Fruit fly (Drosophila melanogaster) whole organism, embryonic: ENCODE results near the gene CG43321.

Source experiments
- Aef1 ChIP-seq: fragments of 200-800 bp; sonication (Bioruptor generic); IDR thresholded peaks from 3 replicates; pipeline ENCODE4 v1.3.6; 2022; ENCODE audit warnings: missing biosample characterization, missing genetic modification characterization
- Atf3 ChIP-seq: fragments of 200-800 bp; sonication (Bioruptor generic); optimal IDR thresholded peaks from 3 replicates; lab custom pipeline; 2016; ENCODE audit warnings: missing biosample characterization, missing genetic modification characterization
- B-H2 ChIP-seq: fragments of 200-800 bp; sonication (Bioruptor generic); optimal IDR thresholded peaks from 2 replicates; lab custom pipeline; 2018; ENCODE audit warnings: missing biosample characterization, mild to moderate bottlenecking, missing genetic modification characterization
- CG10147 ChIP-seq: fragments of 200-800 bp; sonication (Bioruptor generic); optimal IDR thresholded peaks from 2 replicates; lab custom pipeline; 2019; ENCODE audit warnings: missing biosample characterization, mild to moderate bottlenecking, missing genetic modification characterization, moderate library complexity
- CG11085 ChIP-seq: fragments of 200-800 bp; sonication (Bioruptor generic); IDR thresholded peaks from 2 replicates; pipeline ENCODE4 v1.3.6; 2022; ENCODE audit warnings: missing biosample characterization, missing genetic modification characterization
- CG11695 ChIP-seq: fragments of 200-800 bp; sonication (Bioruptor generic); IDR thresholded peaks from 3 replicates; pipeline ENCODE4 v1.3.6; 2022; ENCODE audit warnings: missing biosample characterization, missing genetic modification characterization
- CG12236 ChIP-seq: fragments of 200-800 bp; sonication (Bioruptor generic); optimal IDR thresholded peaks from 2 replicates; lab custom pipeline; 2016; ENCODE audit warnings: missing biosample characterization, missing genetic modification characterization
- CG1233 ChIP-seq: fragments of 200-800 bp; sonication (Bioruptor generic); optimal IDR thresholded peaks from 4 replicates; lab custom pipeline; 2018; ENCODE audit warnings: missing biosample characterization, mild to moderate bottlenecking, missing genetic modification characterization
- CG14014 ChIP-seq: fragments of 200-800 bp; sonication (Bioruptor generic); IDR thresholded peaks from 2 replicates; pipeline ENCODE4 v1.3.6; 2022; ENCODE audit warnings: missing biosample characterization, missing genetic modification characterization
- CG15514 ChIP-seq: fragments of 200-800 bp; sonication (Bioruptor generic); optimal IDR thresholded peaks from 3 replicates; lab custom pipeline; 2017; ENCODE audit warnings: missing biosample characterization, missing genetic modification characterization, mild to moderate bottlenecking, moderate library complexity, missing genetic modification reagents
- CG16779 ChIP-seq: fragments of 200-800 bp; sonication (Bioruptor generic); IDR thresholded peaks from 2 replicates; pipeline ENCODE4 v1.3.6; 2022; ENCODE audit warnings: missing biosample characterization, missing genetic modification characterization
- CG17359 ChIP-seq: fragments of 200-800 bp; sonication (Bioruptor generic); optimal IDR thresholded peaks from 3 replicates; lab custom pipeline; 2018; ENCODE audit warnings: missing biosample characterization, mild to moderate bottlenecking, missing genetic modification characterization, moderate library complexity
- CG2712 ChIP-seq: fragments of 200-800 bp; optimal IDR thresholded peaks from 3 replicates; lab custom pipeline; 2019; ENCODE audit warnings: missing biosample characterization, mild to moderate bottlenecking, missing genetic modification characterization, moderate library complexity
- CG31388 ChIP-seq: fragments of 200-800 bp; sonication (Bioruptor generic); optimal IDR thresholded peaks from 2 replicates; lab custom pipeline; 2016; ENCODE audit warnings: missing biosample characterization, missing genetic modification characterization
- CG3163 ChIP-seq: fragments of 200-800 bp; sonication (Bioruptor generic); optimal IDR thresholded peaks from 3 replicates; lab custom pipeline; 2016; ENCODE audit warnings: missing biosample characterization, missing genetic modification characterization
- CG33213 ChIP-seq: fragments of 200-800 bp; sonication (Bioruptor generic); optimal IDR thresholded peaks from 3 replicates; lab custom pipeline; 2016; ENCODE audit warnings: missing biosample characterization, missing genetic modification characterization
- CG3847 ChIP-seq: fragments of 200-800 bp; sonication (Bioruptor generic); IDR thresholded peaks from 2 replicates; pipeline ENCODE4 v1.3.6; 2022; ENCODE audit warnings: missing biosample characterization, missing genetic modification characterization
- CG4360 ChIP-seq: fragments of 200-800 bp; sonication (Bioruptor generic); IDR thresholded peaks from 2 replicates; pipeline ENCODE4 v1.3.6; 2022; ENCODE audit warnings: missing biosample characterization, missing genetic modification characterization
- CG4820 ChIP-seq: fragments of 200-800 bp; sonication (Bioruptor generic); optimal IDR thresholded peaks from 3 replicates; lab custom pipeline; 2016; ENCODE audit warnings: missing biosample characterization, missing genetic modification characterization
- CG7928 ChIP-seq: fragments of 200-800 bp; sonication (Bioruptor generic); optimal IDR thresholded peaks from 2 replicates; lab custom pipeline; 2017; ENCODE audit warnings: missing biosample characterization, mild to moderate bottlenecking, missing genetic modification characterization
- CG8359 ChIP-seq: fragments of 200-800 bp; sonication (Bioruptor generic); optimal IDR thresholded peaks from 2 replicates; lab custom pipeline; 2017; ENCODE audit warnings: missing biosample characterization, mild to moderate bottlenecking, missing genetic modification characterization, borderline replicate concordance
- CG8478 ChIP-seq: fragments of >200 bp; optimal IDR thresholded peaks from 2 replicates; lab custom pipeline; 2018
- Dek ChIP-seq: fragments of 200-800 bp; sonication (Bioruptor generic); optimal IDR thresholded peaks from 3 replicates; lab custom pipeline; 2019; ENCODE audit warnings: missing biosample characterization, mild to moderate bottlenecking, missing genetic modification characterization, moderate library complexity
- Dp ChIP-seq: fragments of 200-800 bp; sonication (Bioruptor generic); optimal IDR thresholded peaks from 2 replicates; lab custom pipeline; 2018; ENCODE audit warnings: missing biosample characterization, mild to moderate bottlenecking, missing genetic modification characterization, moderate library complexity
- E2f2 ChIP-seq: fragments of 200-800 bp; sonication (Bioruptor generic); IDR thresholded peaks from 2 replicates; pipeline ENCODE4 v1.3.6; 2022; ENCODE audit warnings: missing biosample characterization, missing genetic modification characterization
- Fer3 ChIP-seq: fragments of 200-800 bp; sonication (Bioruptor generic); optimal IDR thresholded peaks from 2 replicates; lab custom pipeline; 2018; ENCODE audit warnings: missing biosample characterization, mild to moderate bottlenecking, missing genetic modification characterization, moderate library complexity
- Six4 ChIP-seq: fragments of 200-800 bp; sonication (Bioruptor generic); optimal IDR thresholded peaks from 2 replicates; lab custom pipeline; 2016; ENCODE audit warnings: missing biosample characterization, missing genetic modification characterization
- Trl ChIP-seq, 3 experiments: fragments of >200 bp in 2 of 3; fragments of 200-800 bp in 1 of 3; sonication (Bioruptor generic) in 1 of 3; optimal IDR thresholded peaks; 2 replicates in 1 of 3; 3 replicates in 2 of 3; lab custom pipeline; 2016 to 2017; ENCODE audit warnings: missing biosample characterization in 1 of 3, missing genetic modification characterization in 1 of 3
- Xrp1 ChIP-seq: fragments of 200-800 bp; sonication (Bioruptor generic); IDR thresholded peaks from 2 replicates; pipeline ENCODE4 v1.3.6; 2022; ENCODE audit warnings: missing biosample characterization, missing genetic modification characterization
- ac ChIP-seq: fragments of 200-800 bp; sonication (Bioruptor generic); optimal IDR thresholded peaks from 3 replicates; lab custom pipeline; 2017; ENCODE audit warnings: missing biosample characterization, mild to moderate bottlenecking, missing genetic modification characterization
- crol ChIP-seq: fragments of 200-800 bp; sonication (Bioruptor generic); IDR thresholded peaks from 2 replicates; pipeline ENCODE4 v1.3.6; 2022; ENCODE audit warnings: missing biosample characterization, missing genetic modification characterization
- cwo ChIP-seq: fragments of 200-800 bp; sonication (Bioruptor generic); optimal IDR thresholded peaks from 3 replicates; lab custom pipeline; 2017; ENCODE audit warnings: missing biosample characterization, missing genetic modification characterization, mild to moderate bottlenecking, moderate library complexity, missing genetic modification reagents
- da ChIP-seq: fragments of 200-800 bp; sonication (Bioruptor generic); optimal IDR thresholded peaks from 2 replicates; lab custom pipeline; 2016; ENCODE audit warnings: missing biosample characterization, missing genetic modification characterization
- dati ChIP-seq: fragments of 200-800 bp; sonication (Bioruptor generic); IDR thresholded peaks from 2 replicates; pipeline ENCODE4 v1.3.6; 2022; ENCODE audit warnings: missing biosample characterization, missing genetic modification characterization
- emc ChIP-seq: fragments of 200-800 bp; sonication (Bioruptor generic); optimal IDR thresholded peaks from 2 replicates; lab custom pipeline; 2016; ENCODE audit warnings: missing biosample characterization, missing genetic modification characterization
- fd3F ChIP-seq: fragments of 200-800 bp; sonication (Bioruptor generic); optimal IDR thresholded peaks from 2 replicates; lab custom pipeline; 2018; ENCODE audit warnings: missing biosample characterization, mild to moderate bottlenecking, missing genetic modification characterization, moderate library complexity
- fd96Cb ChIP-seq: fragments of 200-800 bp; sonication (Bioruptor generic); optimal IDR thresholded peaks from 2 replicates; lab custom pipeline; 2018; ENCODE audit warnings: missing biosample characterization, mild to moderate bottlenecking, missing genetic modification characterization, moderate library complexity
- jing ChIP-seq: fragments of 200-800 bp; sonication (Bioruptor generic); optimal IDR thresholded peaks from 2 replicates; lab custom pipeline; 2018; ENCODE audit warnings: missing biosample characterization, mild to moderate bottlenecking, missing genetic modification characterization
- otp ChIP-seq: fragments of 200-800 bp; sonication (Bioruptor generic); IDR thresholded peaks from 3 replicates; pipeline ENCODE4, ENCODE4 v1.3.6; 2022; ENCODE audit warnings: missing biosample characterization, missing genetic modification characterization
- pfk ChIP-seq: fragments of 200-800 bp; sonication (Bioruptor generic); optimal IDR thresholded peaks from 2 replicates; lab custom pipeline; 2018; ENCODE audit warnings: missing biosample characterization, mild to moderate bottlenecking, missing genetic modification characterization, moderate library complexity
- pzg ChIP-seq: fragments of 200-800 bp; sonication (Bioruptor generic); optimal IDR thresholded peaks from 3 replicates; lab custom pipeline; 2018; ENCODE audit warnings: missing biosample characterization, mild to moderate bottlenecking, missing genetic modification characterization, moderate library complexity
- shn ChIP-seq: fragments of 200-800 bp; sonication (Bioruptor generic); optimal IDR thresholded peaks from 3 replicates; lab custom pipeline; 2016; ENCODE audit warnings: missing biosample characterization, missing genetic modification characterization
- slou ChIP-seq: fragments of 200-800 bp; sonication (Bioruptor generic); optimal IDR thresholded peaks from 3 replicates; lab custom pipeline; 2016; ENCODE audit warnings: missing biosample characterization, missing genetic modification characterization
- sna ChIP-seq: fragments of 200-800 bp; sonication (Bioruptor generic); IDR thresholded peaks from 2 replicates; pipeline ENCODE4 v1.3.6; 2022; ENCODE audit warnings: missing biosample characterization, missing genetic modification characterization; ENCODE audit not compliant: partially characterized antibody
- tap ChIP-seq: fragments of 200-800 bp; optimal IDR thresholded peaks from 3 replicates; lab custom pipeline; 2019; ENCODE audit warnings: missing biosample characterization, mild to moderate bottlenecking, missing genetic modification characterization, moderate library complexity
- ttk ChIP-seq: fragments of 200-800 bp; sonication (Bioruptor generic); IDR thresholded peaks from 2 replicates; pipeline ENCODE4 v2.1.2; 2022; ENCODE audit warnings: missing biosample characterization, missing genetic modification characterization
- vfl ChIP-seq: fragments of 200-800 bp; sonication (Bioruptor generic); optimal IDR thresholded peaks from 2 replicates; lab custom pipeline; 2016; ENCODE audit warnings: missing biosample characterization, missing genetic modification characterization
- zen ChIP-seq: fragments of 200-800 bp; sonication (Bioruptor generic); optimal IDR thresholded peaks from 3 replicates; lab custom pipeline; 2018; ENCODE audit warnings: missing biosample characterization, mild to moderate bottlenecking, missing genetic modification characterization, moderate library complexity
- zf30C ChIP-seq: fragments of 200-800 bp; sonication (Bioruptor generic); optimal IDR thresholded peaks from 3 replicates; lab custom pipeline; 2018; ENCODE audit warnings: missing biosample characterization, mild to moderate bottlenecking, missing genetic modification characterization

CG43321 gene

DNA sequence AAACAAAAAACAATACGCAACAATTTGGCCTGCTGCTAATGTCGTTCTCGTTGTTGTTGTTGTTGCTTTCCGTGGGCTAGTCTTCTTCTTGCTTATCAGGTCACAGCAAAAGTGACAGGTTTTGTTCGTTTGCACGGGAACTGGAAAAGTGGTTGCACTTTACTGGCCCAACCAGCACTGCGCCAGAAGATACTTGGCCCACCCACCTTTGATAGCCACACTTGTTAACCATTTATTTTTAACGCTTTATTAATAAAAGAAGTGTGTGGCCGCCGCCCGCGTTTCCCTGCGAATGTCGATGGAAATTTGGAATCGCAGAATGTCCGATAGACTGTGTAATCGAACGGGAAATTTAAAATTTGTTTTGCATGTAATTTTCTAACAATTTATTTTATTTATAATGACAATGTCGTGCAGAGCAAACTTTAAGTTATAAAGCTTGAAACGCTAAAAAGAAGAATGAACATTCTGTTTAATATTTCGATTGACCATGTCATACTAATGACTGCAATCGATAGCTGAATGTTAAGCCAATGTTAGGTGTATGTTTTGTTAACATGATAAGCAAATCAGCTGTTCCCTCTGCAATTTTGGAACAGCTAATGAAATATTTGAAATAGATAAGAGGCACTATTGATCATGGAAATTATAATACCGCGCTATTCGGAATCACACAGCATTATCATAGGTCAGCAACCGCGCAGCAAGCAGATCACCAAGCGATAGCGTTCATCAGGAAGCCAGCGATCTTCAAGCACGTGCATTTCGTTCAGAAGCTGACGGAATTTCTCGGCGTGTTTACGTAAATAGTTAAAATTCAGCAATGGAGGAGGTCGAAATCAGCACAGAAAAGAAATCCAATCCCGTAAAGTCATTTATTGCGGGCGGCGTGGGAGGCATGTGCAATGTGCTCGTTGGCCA lies 15.2 kb downstream of the CG43321 start, which contains the start of the genes CG31908 and MME1 (continued):
- TF ChIP-seq otp (GFP tag; lab: Robert Waterston, UW) (no peak), CG17359 (tag; lab: Kevin White, UChicago) (no peak), CG7928 (no peak), Atf3 (no peak), fd96Cb (tag; lab: Kevin White, UChicago) (no peak), CG1233 (GFP tag; lab: Kevin White, UChicago) (no peak), zen (tag; lab: Kevin White, UChicago) (peak; percentile 62), cwo (GFP tag; lab: Kevin White, UChicago) (peak; percentile 67), emc (GFP tag; lab: Kevin White, UChicago) (no peak), CG33213 (GFP tag; lab: Kevin White, UChicago) (peak; percentile 4), B-H2 (GFP tag; lab: Kevin White, UChicago) (no peak), Dek (tag; lab: Kevin White, UChicago) (no peak), Dp (GFP tag; lab: Kevin White, UChicago) (peak; percentile 54), CG4360 (GFP tag; lab: Robert Waterston, UW) (peak; percentile 99), CG16779 (no peak), dati (GFP tag; lab: Robert Waterston, UW) (no peak), crol (GFP tag; lab: Robert Waterston, UW) (no peak), slou (GFP tag; lab: Kevin White, UChicago) (no peak), CG3163 (no peak), Aef1 (GFP tag; lab: Robert Waterston, UW) (peak; percentile 20; the same call in 1 of the 3 replicates), CG3847 (no peak), zf30C (no peak), Trl (optimal IDR thresholded peaks at IDR 0.05; lab: Kevin White, UChicago) (no peak), Trl (GFP tag; optimal IDR thresholded peaks at IDR 0.05; lab: Kevin White, UChicago) (peak; percentile 25), CG8359 (GFP tag; lab: Kevin White, UChicago) (no peak), tap (tag; lab: Kevin White, UChicago) (no peak), pzg (GFP tag; lab: Kevin White, UChicago) (peak; percentile 56), Six4 (no peak), Fer3 (no peak), shn (GFP tag; lab: Kevin White, UChicago) (no peak), CG11695 (GFP tag; lab: Robert Waterston, UW) (no peak), Xrp1 (no peak), CG4820 (GFP tag; lab: Kevin White, UChicago) (no peak), CG2712 (tag; lab: Kevin White, UChicago) (peak; percentile 29), CG15514 (GFP tag; lab: Kevin White, UChicago) (peak; percentile 27), sna (GFP tag; lab: Robert Waterston, UW) (peak; percentile 82), fd3F (GFP tag; lab: Kevin White, UChicago) (no peak), CG8478 (lab: Kevin White, UChicago) (no peak), CG11085 (no peak), CG14014 (no peak), CG12236 (GFP tag; lab: Kevin White, UChicago) (no peak), pfk (GFP tag; lab: Kevin White, UChicago) (no peak), CG10147 (GFP tag; lab: Kevin White, UChicago) (no peak), da (GFP tag; lab: Kevin White, UChicago) (no peak), vfl (GFP tag; lab: Kevin White, UChicago) (no peak), ttk (GFP tag; lab: Robert Waterston, UW) (no peak), ac (no peak), E2f2 (GFP tag; lab: Robert Waterston, UW) (peak; percentile 67), jing (GFP tag; lab: Kevin White, UChicago) (no peak), CG31388 (GFP tag; lab: Kevin White, UChicago) (no peak)
